Worm (Caenorhabditis elegans): ENCODE measurements around the gene pcdr-1.

DNA sequence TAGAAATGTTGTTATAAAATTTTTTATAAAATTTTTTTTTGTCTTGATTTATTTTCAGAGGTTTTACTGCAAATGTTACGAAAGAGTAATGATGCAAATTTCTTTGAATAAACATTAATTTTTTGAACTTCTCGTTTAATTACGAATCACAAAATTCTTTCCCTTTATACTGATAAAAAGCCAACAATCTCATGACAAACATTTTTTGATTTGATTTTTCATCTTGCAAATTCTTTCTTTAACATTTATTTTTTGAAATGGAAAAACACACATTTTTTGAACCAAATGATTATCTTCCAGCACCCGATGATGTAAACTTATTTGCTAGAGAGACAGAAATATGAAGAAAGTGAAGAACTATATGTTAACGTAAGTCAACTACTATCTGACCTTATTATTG lies 46.4 kb upstream of the pcdr-1 start, which contains the start of gene K09E9.1:
- TF ChIP-seq nhr-48 (tag; optimal IDR thresholded peaks at IDR 0.05): no peak
- no peak for TF ChIP-seq nhr-10 (tag; optimal IDR thresholded peaks at IDR 0.05)
- TF ChIP-seq spr-1 (tag; optimal IDR thresholded peaks at IDR 0.05): no peak
- no peak for TF ChIP-seq ama-1 (optimal IDR thresholded peaks at IDR 0.05)
- TF ChIP-seq fos-1 (tag; optimal IDR thresholded peaks at IDR 0.05): no peak
- TF ChIP-seq F49E8.2 (tag; optimal IDR thresholded peaks at IDR 0.05; ENCODE audit: borderline replicate concordance): no peak
- no peak for TF ChIP-seq nhr-76 (tag; optimal IDR thresholded peaks at IDR 0.05)
- no peak for TF ChIP-seq nhr-77 (tag; optimal IDR thresholded peaks at IDR 0.05)
- TF ChIP-seq dve-1 (tag; optimal IDR thresholded peaks at IDR 0.05; ENCODE audit: insufficient read depth): no peak
- TF ChIP-seq saeg-2 (GFP tag; IDR thresholded peaks at IDR 0.05): no peak
- TF ChIP-seq nhr-28 (tag; optimal IDR thresholded peaks at IDR 0.05): no peak
- TF ChIP-seq lin-39 (tag; optimal IDR thresholded peaks at IDR 0.05): no peak
- no peak for TF ChIP-seq F37D6.2 (tag; optimal IDR thresholded peaks at IDR 0.05)
- TF ChIP-seq ZK546.5 (tag; optimal IDR thresholded peaks at IDR 0.05): no peak
